Worm (Caenorhabditis elegans): ENCODE results near the gene F13A7.7.

F13A7.7 gene

DNA sequence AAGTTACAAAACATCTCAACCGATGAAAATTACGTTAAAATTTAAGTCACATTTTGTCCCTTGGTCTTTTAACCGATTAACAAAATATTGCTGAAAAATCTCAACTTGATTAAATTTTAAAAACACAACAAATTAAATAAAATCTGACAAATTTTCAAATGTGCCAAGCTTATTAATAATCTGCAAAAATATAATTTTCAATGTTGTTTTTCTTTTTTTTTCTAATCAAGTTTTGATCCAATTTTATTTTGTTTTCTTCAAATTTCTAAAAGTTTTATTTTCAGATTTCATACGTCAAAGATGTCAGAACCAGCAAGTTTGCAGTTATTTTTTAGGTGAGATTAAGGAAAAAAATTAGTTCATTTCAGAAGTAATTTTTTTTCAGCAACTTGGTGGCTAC, 47.3 kb downstream of the F13A7.7 start, which contains the start of gene srw-87:
srw-87 (plus strand) TSS at position 301 of the 400 bp plus-strand sequence.
- TF ChIP-seq sma-9 (GFP tag; optimal IDR thresholded peaks at IDR 0.05): no peak
- TF ChIP-seq sma-9 (tag; optimal IDR thresholded peaks at IDR 0.05): no peak
- TF ChIP-seq nhr-12 (tag; optimal IDR thresholded peaks at IDR 0.05): no peak
- TF ChIP-seq mbf-1 (tag; optimal IDR thresholded peaks at IDR 0.05): no peak
- TF ChIP-seq sem-4 (tag; optimal IDR thresholded peaks at IDR 0.05): no peak
- no peak for TF ChIP-seq ceh-82 (tag; optimal IDR thresholded peaks at IDR 0.05)
- TF ChIP-seq nhr-21 (tag; optimal IDR thresholded peaks at IDR 0.05): no peak
- no peak for TF ChIP-seq egl-27 (tag; optimal IDR thresholded peaks at IDR 0.05)
- TF ChIP-seq ama-1 (optimal IDR thresholded peaks at IDR 0.05): no peak
- TF ChIP-seq mdl-1 (tag; optimal IDR thresholded peaks at IDR 0.05): no peak
- no peak for TF ChIP-seq alr-1 (tag; optimal IDR thresholded peaks at IDR 0.05)
- TF ChIP-seq skn-1 (tag; optimal IDR thresholded peaks at IDR 0.05): no peak
- TF ChIP-seq nhr-6 (tag; optimal IDR thresholded peaks at IDR 0.05): no peak
- no peak for TF ChIP-seq lin-11 (tag; optimal IDR thresholded peaks at IDR 0.05)
- TF ChIP-seq unc-39 (tag; optimal IDR thresholded peaks at IDR 0.05): no peak
- no peak for TF ChIP-seq sma-3 (GFP tag; optimal IDR thresholded peaks at IDR 0.05)
- TF ChIP-seq nhr-23 (tag; optimal IDR thresholded peaks at IDR 0.05): no peak
- no peak for TF ChIP-seq lin-13 (GFP tag; optimal IDR thresholded peaks at IDR 0.05)

ce11 chrV:16333412-16333811, 50.2 kb downstream of the F13A7.7 start, which contains the start of gene srh-167:
TSS of gene srh-167 (plus strand) at chrV:16333712.
- TF ChIP-seq sma-9 (GFP tag; optimal IDR thresholded peaks at IDR 0.05): no peak
- no peak for TF ChIP-seq sma-9 (tag; optimal IDR thresholded peaks at IDR 0.05)
- no peak for TF ChIP-seq lin-11 (tag; optimal IDR thresholded peaks at IDR 0.05)
- no peak for TF ChIP-seq lsy-2 (tag; optimal IDR thresholded peaks at IDR 0.05)
- TF ChIP-seq elt-1 (tag; optimal IDR thresholded peaks at IDR 0.05): no peak
- TF ChIP-seq nhr-11 (tag; optimal IDR thresholded peaks at IDR 0.05): no peak
- TF ChIP-seq mdl-1 (tag; optimal IDR thresholded peaks at IDR 0.05): no peak
- TF ChIP-seq nhr-6 (tag; optimal IDR thresholded peaks at IDR 0.05): no peak
- TF ChIP-seq nhr-77 (tag; optimal IDR thresholded peaks at IDR 0.05): no peak
- no peak for TF ChIP-seq peb-1 (tag; optimal IDR thresholded peaks at IDR 0.05)
- TF ChIP-seq nhr-10 (tag; optimal IDR thresholded peaks at IDR 0.05): no peak
- TF ChIP-seq zag-1 (tag; optimal IDR thresholded peaks at IDR 0.05): no peak
- TF ChIP-seq sem-4 (tag; optimal IDR thresholded peaks at IDR 0.05): no peak
- no peak for TF ChIP-seq ama-1 (optimal IDR thresholded peaks at IDR 0.05)
- no peak for TF ChIP-seq blmp-1 (tag; optimal IDR thresholded peaks at IDR 0.05; ENCODE audit: insufficient read depth)
- no peak for TF ChIP-seq unc-62 (GFP tag; optimal IDR thresholded peaks at IDR 0.05)
- TF ChIP-seq ztf-1 (GFP tag; conservative IDR thresholded peaks at IDR 0.05): no peak
- no peak for TF ChIP-seq ZK546.5 (tag; optimal IDR thresholded peaks at IDR 0.05)
- TF ChIP-seq unc-55 (GFP tag; optimal IDR thresholded peaks at IDR 0.05): no peak
- no peak for TF ChIP-seq snpc-4 (tag; optimal IDR thresholded peaks at IDR 0.05)
- no peak for TF ChIP-seq ztf-4 (tag; optimal IDR thresholded peaks at IDR 0.05)
